Fruit fly (Drosophila melanogaster) whole organism, embryonic: ENCODE results near the gene CG5665.

Experiments used
- ATbp ChIP-seq: fragments of 200-800 bp; sonication (Bioruptor generic); optimal IDR thresholded peaks from 2 replicates; lab custom pipeline; 2017; ENCODE audit warnings: missing biosample characterization, mild to moderate bottlenecking, missing genetic modification characterization, missing genetic modification reagents
- Atf6 ChIP-seq: fragments of 200-800 bp; sonication (Bioruptor generic); IDR thresholded peaks from 2 replicates; pipeline ENCODE4 v1.3.6; 2022; ENCODE audit warnings: missing biosample characterization, missing genetic modification characterization
- Bgb ChIP-seq: fragments of 200-800 bp; sonication (Bioruptor generic); IDR thresholded peaks from 2 replicates; pipeline ENCODE4 v1.3.6; 2022; ENCODE audit warnings: missing biosample characterization, missing genetic modification characterization; ENCODE audit not compliant: partially characterized antibody
- Bteb2 ChIP-seq: fragments of 200-800 bp; sonication (Bioruptor generic); optimal IDR thresholded peaks from 2 replicates; lab custom pipeline; 2016; ENCODE audit warnings: missing biosample characterization, missing genetic modification characterization
- CG10209 ChIP-seq: fragments of 200-800 bp; sonication (Bioruptor generic); optimal IDR thresholded peaks from 3 replicates; lab custom pipeline; 2017; ENCODE audit warnings: missing biosample characterization, mild to moderate bottlenecking, missing genetic modification characterization, missing genetic modification reagents
- CG10267 ChIP-seq: fragments of 200-800 bp; sonication (Bioruptor generic); optimal IDR thresholded peaks from 2 replicates; lab custom pipeline; 2018; ENCODE audit warnings: missing biosample characterization, mild to moderate bottlenecking, missing genetic modification characterization, moderate library complexity
- CG11398 ChIP-seq: fragments of 200-800 bp; sonication (Bioruptor generic); optimal IDR thresholded peaks from 2 replicates; lab custom pipeline; 2016; ENCODE audit warnings: missing biosample characterization, missing genetic modification characterization
- CG11456 ChIP-seq: fragments of 200-800 bp; sonication (Bioruptor generic); IDR thresholded peaks from 3 replicates; pipeline ENCODE4 v1.3.6; 2022; ENCODE audit warnings: missing biosample characterization, missing genetic modification characterization
- CG12219 ChIP-seq: fragments of 200-800 bp; sonication (Bioruptor generic); optimal IDR thresholded peaks from 3 replicates; lab custom pipeline; 2018; ENCODE audit warnings: missing biosample characterization, mild to moderate bottlenecking, missing genetic modification characterization
- CG12299 ChIP-seq: fragments of 200-800 bp; sonication (Bioruptor generic); optimal IDR thresholded peaks from 2 replicates; lab custom pipeline; 2018; ENCODE audit warnings: missing biosample characterization, mild to moderate bottlenecking, missing genetic modification characterization
- CG1529 ChIP-seq: fragments of 200-800 bp; sonication (Bioruptor generic); optimal IDR thresholded peaks from 3 replicates; lab custom pipeline; 2018; ENCODE audit warnings: missing biosample characterization, missing genetic modification characterization
- CG15479 ChIP-seq: fragments of 200-800 bp; sonication (Bioruptor generic); optimal IDR thresholded peaks from 3 replicates; lab custom pipeline; 2019; ENCODE audit warnings: missing biosample characterization, mild to moderate bottlenecking, missing genetic modification characterization, moderate library complexity
- CG1603 ChIP-seq: fragments of 200-800 bp; sonication (Bioruptor generic); optimal IDR thresholded peaks from 2 replicates; lab custom pipeline; 2019; ENCODE audit warnings: missing biosample characterization, mild to moderate bottlenecking, missing genetic modification characterization, moderate library complexity
- CG3407 ChIP-seq: fragments of 200-800 bp; sonication (Bioruptor generic); optimal IDR thresholded peaks from 2 replicates; lab custom pipeline; 2018; ENCODE audit warnings: missing biosample characterization, mild to moderate bottlenecking, missing genetic modification characterization
- CG6813 ChIP-seq: fragments of 200-800 bp; sonication (Bioruptor generic); optimal IDR thresholded peaks from 2 replicates; lab custom pipeline; 2017; ENCODE audit warnings: missing biosample characterization, missing genetic modification characterization, mild to moderate bottlenecking, moderate library complexity, missing genetic modification reagents
- CG8290 ChIP-seq, 3 experiments: fragments of 200-800 bp; sonication (Bioruptor generic); optimal IDR thresholded peaks; 2 replicates each; lab custom pipeline; 2016 to 2019; ENCODE audit warnings: missing biosample characterization in 3 of 3, missing genetic modification characterization in 3 of 3, mild to moderate bottlenecking in 2 of 3, moderate library complexity in 1 of 3
- CTCF ChIP-seq: fragments of 200-800 bp; sonication (Bioruptor generic); optimal IDR thresholded peaks from 2 replicates; lab custom pipeline; 2017; ENCODE audit warnings: missing biosample characterization, mild to moderate bottlenecking, missing genetic modification characterization, moderate library complexity
- E2f1 ChIP-seq: fragments of 200-800 bp; sonication (Bioruptor generic); IDR thresholded peaks from 2 replicates; pipeline ENCODE4 v1.3.6; 2022; ENCODE audit warnings: missing biosample characterization, missing genetic modification characterization
- Elba2 ChIP-seq: fragments of 200-800 bp; sonication (Bioruptor generic); optimal IDR thresholded peaks from 3 replicates; lab custom pipeline; 2016; ENCODE audit warnings: missing biosample characterization, missing genetic modification characterization
- Ets65A ChIP-seq: fragments of 200-800 bp; sonication (Bioruptor generic); peaks from one replicate; lab custom pipeline; 2016; ENCODE audit warnings: missing biosample characterization, missing genetic modification characterization
- HmgD ChIP-seq: fragments of 200-800 bp; sonication (Bioruptor generic); optimal IDR thresholded peaks from 3 replicates; lab custom pipeline; 2016; ENCODE audit warnings: missing biosample characterization, missing genetic modification characterization
- Hr51 ChIP-seq, 2 experiments: fragments of 200-800 bp; sonication (Bioruptor generic); optimal IDR thresholded peaks; 2 replicates in 1 of 2; 3 replicates in 1 of 2; lab custom pipeline; 2016 to 2018; ENCODE audit warnings: missing biosample characterization in 2 of 2, missing genetic modification characterization in 2 of 2, mild to moderate bottlenecking in 1 of 2, moderate library complexity in 1 of 2
- Jarid2 ChIP-seq: fragments of 200-800 bp; sonication (Bioruptor generic); optimal IDR thresholded peaks from 3 replicates; lab custom pipeline; 2017; ENCODE audit warnings: mild to moderate bottlenecking, missing biosample characterization, missing genetic modification reagents, missing genetic modification characterization
- MBD-R2 ChIP-seq: fragments of 200-800 bp; sonication (Bioruptor generic); IDR thresholded peaks from 2 replicates; pipeline ENCODE4 v1.3.6; 2022; ENCODE audit warnings: missing biosample characterization, missing genetic modification characterization
- Myb ChIP-seq: fragments of 200-800 bp; sonication (Bioruptor generic); optimal IDR thresholded peaks from 2 replicates; lab custom pipeline; 2016; ENCODE audit warnings: missing biosample characterization, missing genetic modification characterization
- NC2β ChIP-seq: fragments of 200-800 bp; sonication (Bioruptor generic); optimal IDR thresholded peaks from 2 replicates; lab custom pipeline; 2016; ENCODE audit warnings: missing biosample characterization, missing genetic modification characterization
- PHDP ChIP-seq: fragments of 200-800 bp; sonication (Bioruptor generic); optimal IDR thresholded peaks from 3 replicates; lab custom pipeline; 2018; ENCODE audit warnings: missing biosample characterization, mild to moderate bottlenecking, missing genetic modification characterization, moderate library complexity
- Sox102F ChIP-seq: fragments of 200-800 bp; sonication (Bioruptor generic); optimal IDR thresholded peaks from 2 replicates; lab custom pipeline; 2018; ENCODE audit warnings: missing biosample characterization, mild to moderate bottlenecking, missing genetic modification characterization, moderate library complexity
- Sry-β ChIP-seq: fragments of 200-800 bp; sonication (Bioruptor generic); optimal IDR thresholded peaks from 2 replicates; lab custom pipeline; 2018; ENCODE audit warnings: missing biosample characterization, mild to moderate bottlenecking, missing genetic modification characterization, moderate library complexity
- ac ChIP-seq: fragments of 200-800 bp; sonication (Bioruptor generic); optimal IDR thresholded peaks from 3 replicates; lab custom pipeline; 2017; ENCODE audit warnings: missing biosample characterization, mild to moderate bottlenecking, missing genetic modification characterization
- ato ChIP-seq: fragments of 200-800 bp; sonication (Bioruptor generic); IDR thresholded peaks from 2 replicates; pipeline ENCODE4 v1.3.6; 2022; ENCODE audit warnings: missing biosample characterization, missing genetic modification characterization; ENCODE audit not compliant: partially characterized antibody
- bowl ChIP-seq: fragments of 200-800 bp; sonication (Bioruptor generic); IDR thresholded peaks from 2 replicates; pipeline ENCODE4 v1.3.6; 2022; ENCODE audit warnings: missing biosample characterization, missing genetic modification characterization
- danr ChIP-seq: fragments of 200-800 bp; sonication (Bioruptor generic); IDR thresholded peaks from 2 replicates; pipeline ENCODE4 v1.3.6; 2022; ENCODE audit warnings: missing biosample characterization, missing genetic modification characterization
- fd96Cb ChIP-seq: fragments of 200-800 bp; sonication (Bioruptor generic); optimal IDR thresholded peaks from 2 replicates; lab custom pipeline; 2018; ENCODE audit warnings: missing biosample characterization, mild to moderate bottlenecking, missing genetic modification characterization, moderate library complexity
- gsb-n ChIP-seq: fragments of 200-800 bp; sonication (Bioruptor generic); optimal IDR thresholded peaks from 3 replicates; lab custom pipeline; 2018; ENCODE audit warnings: missing biosample characterization, mild to moderate bottlenecking, missing genetic modification characterization
- kah ChIP-seq: fragments of 200-800 bp; sonication (Bioruptor generic); optimal IDR thresholded peaks from 2 replicates; lab custom pipeline; 2018; ENCODE audit warnings: missing biosample characterization, mild to moderate bottlenecking, missing genetic modification characterization
- kay ChIP-seq: fragments of 200-800 bp; sonication (Bioruptor generic); optimal IDR thresholded peaks from 2 replicates; lab custom pipeline; 2016; ENCODE audit warnings: missing biosample characterization, missing genetic modification characterization
- lov ChIP-seq, 2 experiments: fragments of 200-800 bp in 1 of 2; fragments of >200 bp in 1 of 2; sonication (Bioruptor generic) in 1 of 2; IDR thresholded peaks in 1 of 2; optimal IDR thresholded peaks in 1 of 2; 2 replicates in 1 of 2; 3 replicates in 1 of 2; pipeline versions ENCODE4 v1.3.6 to Lab custom; 2017 to 2022; ENCODE audit warnings: missing biosample characterization in 1 of 2, missing genetic modification characterization in 1 of 2
- nau ChIP-seq: fragments of 200-800 bp; sonication (Bioruptor generic); optimal IDR thresholded peaks from 3 replicates; lab custom pipeline; 2017; ENCODE audit warnings: missing biosample characterization, mild to moderate bottlenecking, missing genetic modification characterization, missing genetic modification reagents
- onecut ChIP-seq: fragments of 200-800 bp; sonication (Bioruptor generic); IDR thresholded peaks from 2 replicates; pipeline ENCODE4 v1.3.6; 2022; ENCODE audit warnings: missing biosample characterization, missing genetic modification characterization
- pb ChIP-seq: fragments of 200-800 bp; sonication (Bioruptor generic); optimal IDR thresholded peaks from 3 replicates; lab custom pipeline; 2016; ENCODE audit warnings: missing biosample characterization, missing genetic modification characterization
- pros ChIP-seq: fragments of 200-800 bp; sonication (Bioruptor generic); optimal IDR thresholded peaks from 3 replicates; lab custom pipeline; 2019; ENCODE audit warnings: missing biosample characterization, mild to moderate bottlenecking, missing genetic modification characterization, moderate library complexity
- pzg ChIP-seq: fragments of 200-800 bp; sonication (Bioruptor generic); optimal IDR thresholded peaks from 3 replicates; lab custom pipeline; 2018; ENCODE audit warnings: missing biosample characterization, mild to moderate bottlenecking, missing genetic modification characterization, moderate library complexity
- salm ChIP-seq: fragments of 200-800 bp; sonication (Bioruptor generic); optimal IDR thresholded peaks from 2 replicates; lab custom pipeline; 2018; ENCODE audit warnings: missing biosample characterization, mild to moderate bottlenecking, missing genetic modification characterization
- so ChIP-seq: fragments of 200-800 bp; sonication (Bioruptor generic); IDR thresholded peaks from 3 replicates; pipeline ENCODE4 v1.3.6; 2022; ENCODE audit warnings: missing biosample characterization, missing genetic modification characterization
- stc ChIP-seq: fragments of 200-800 bp; sonication (Bioruptor generic); IDR thresholded peaks from 2 replicates; pipeline ENCODE4 v1.3.6; 2022; ENCODE audit warnings: missing biosample characterization, missing genetic modification characterization
- tio ChIP-seq: fragments of 200-800 bp; sonication (Bioruptor generic); optimal IDR thresholded peaks from 2 replicates; lab custom pipeline; 2017; ENCODE audit warnings: missing biosample characterization, missing genetic modification characterization, inconsistent platforms

CG5665 gene

dm6 chr3L:20401026-20401912 lies 43.0 kb downstream of the CG5665 start, which contains the start of gene trbl (continued):
- TF ChIP-seq fd96Cb (tag; lab: Kevin White, UChicago) (no peak), Elba2 (GFP tag; lab: Kevin White, UChicago) (no peak), CG1529 (GFP tag; lab: Kevin White, UChicago) (no peak), lov (optimal IDR thresholded peaks at IDR 0.05; lab: Kevin White, UChicago) (no peak), lov (GFP tag; IDR thresholded peaks at IDR 0.05; lab: Robert Waterston, UW) (0 out of 3 replicates have a peak, but pooled peaks have one; percentile 66), Jarid2 (GFP tag; lab: Kevin White, UChicago) (peak; percentile 80), MBD-R2 (GFP tag; lab: Robert Waterston, UW) (peak; percentile 23; the same call in 1 of the 2 replicates), Bgb (GFP tag; lab: Robert Waterston, UW) (peak; percentile 77), E2f1 (GFP tag; lab: Robert Waterston, UW) (no peak), danr (no peak), CG12219 (GFP tag; lab: Kevin White, UChicago) (peak; percentile 18), tio (GFP tag; lab: Kevin White, UChicago) (no peak), CG10267 (tag; lab: Kevin White, UChicago) (peak; percentile 53), Atf6 (GFP tag; lab: Robert Waterston, UW) (peak; percentile 51), CG6813 (GFP tag; lab: Kevin White, UChicago) (no peak), so (peak; percentile 33; the same call in 1 of the 3 replicates), Sry-β (GFP tag; lab: Kevin White, UChicago) (no peak), pb (no peak), CG11398 (GFP tag; lab: Kevin White, UChicago) (peak; percentile 17), nau (GFP tag; lab: Kevin White, UChicago) (peak; percentile 68), CG8290 (GFP tag; optimal IDR thresholded peaks at IDR 0.05; lab: Kevin White, UChicago) (peak; percentile 43), CG8290 (tag; optimal IDR thresholded peaks at IDR 0.05; lab: Kevin White, UChicago) (peak; percentile 44 to 64), Hr51 (GFP tag; optimal IDR thresholded peaks at IDR 0.05; lab: Kevin White, UChicago) (peak in 1 of 2 experiments; percentile 25), ac (GFP tag; lab: Kevin White, UChicago) (peak; percentile 11), Bteb2 (no peak), bowl (no peak), CG12299 (peak; percentile 60), CG15479 (peak; percentile 75), salm (tag; lab: Kevin White, UChicago) (peak; percentile 57), CG1603 (tag; lab: Kevin White, UChicago) (peak; percentile 27), pzg (peak; percentile 20), onecut (GFP tag; lab: Robert Waterston, UW) (peak; percentile 27; the same call in 1 of the 2 replicates), ato (GFP tag; lab: Robert Waterston, UW) (peak; percentile 70; the same call in 1 of the 2 replicates), CG11456 (GFP tag; lab: Robert Waterston, UW) (no peak), kah (peak; percentile 43), CG10209 (no peak), kay (GFP tag; lab: Kevin White, UChicago) (no peak), Sox102F (no peak), gsb-n (no peak), ATbp (GFP tag; lab: Kevin White, UChicago) (no peak), CG3407 (GFP tag; lab: Kevin White, UChicago) (peak; percentile 24), Ets65A (GFP tag; lab: Kevin White, UChicago) (no peak), NC2β (GFP tag; lab: Kevin White, UChicago) (peak; percentile 13), Myb (GFP tag; lab: Kevin White, UChicago) (peak; percentile 84), stc (GFP tag; lab: Robert Waterston, UW) (peak; percentile 37; the same call in 1 of the 2 replicates), HmgD (GFP tag; lab: Kevin White, UChicago) (peak; percentile 58), PHDP (tag; lab: Kevin White, UChicago) (peak; percentile 27), CTCF (GFP tag; lab: Kevin White, UChicago) (peak; percentile 36), pros (GFP tag; lab: Kevin White, UChicago) (peak; percentile 84)
